Fruit fly (Drosophila melanogaster) whole organism, embryonic: ENCODE results near the gene Ptp69D.

ENCODE experiments used
- Ada2b ChIP-seq: fragments of 200-800 bp; sonication (Bioruptor generic); IDR thresholded peaks from 2 replicates; pipeline ENCODE4 v1.3.6; 2022; ENCODE audit warnings: missing biosample characterization, missing genetic modification characterization
- Blimp-1 ChIP-seq: fragments of 200-800 bp; sonication (Bioruptor generic); optimal IDR thresholded peaks from 3 replicates; lab custom pipeline; 2018; ENCODE audit warnings: missing biosample characterization, missing genetic modification characterization, mild to moderate bottlenecking, moderate library complexity, missing genetic modification reagents
- CG10267 ChIP-seq: fragments of 200-800 bp; sonication (Bioruptor generic); optimal IDR thresholded peaks from 2 replicates; lab custom pipeline; 2018; ENCODE audit warnings: missing biosample characterization, mild to moderate bottlenecking, missing genetic modification characterization, moderate library complexity
- CG10321 ChIP-seq: fragments of 200-800 bp; sonication (Bioruptor generic); IDR thresholded peaks from 2 replicates; pipeline ENCODE4 v1.3.6; 2022; ENCODE audit warnings: missing biosample characterization, missing genetic modification characterization
- CG12236 ChIP-seq: fragments of 200-800 bp; sonication (Bioruptor generic); optimal IDR thresholded peaks from 2 replicates; lab custom pipeline; 2016; ENCODE audit warnings: missing biosample characterization, missing genetic modification characterization
- CG12299 ChIP-seq: fragments of 200-800 bp; sonication (Bioruptor generic); optimal IDR thresholded peaks from 2 replicates; lab custom pipeline; 2018; ENCODE audit warnings: missing biosample characterization, mild to moderate bottlenecking, missing genetic modification characterization
- CG12659 ChIP-seq: fragments of 200-800 bp; sonication (Bioruptor generic); optimal IDR thresholded peaks from 3 replicates; lab custom pipeline; 2017; ENCODE audit warnings: mild to moderate bottlenecking, missing biosample characterization, missing genetic modification reagents, missing genetic modification characterization
- CG13624 ChIP-seq: fragments of 200-800 bp; sonication (Bioruptor generic); optimal IDR thresholded peaks from 2 replicates; lab custom pipeline; 2016; ENCODE audit warnings: missing biosample characterization, missing genetic modification characterization
- CG15514 ChIP-seq: fragments of 200-800 bp; sonication (Bioruptor generic); optimal IDR thresholded peaks from 3 replicates; lab custom pipeline; 2017; ENCODE audit warnings: missing biosample characterization, missing genetic modification characterization, mild to moderate bottlenecking, moderate library complexity, missing genetic modification reagents
- CG18764 ChIP-seq: fragments of 200-800 bp; sonication (Bioruptor generic); optimal IDR thresholded peaks from 3 replicates; lab custom pipeline; 2016; ENCODE audit warnings: missing biosample characterization, missing genetic modification characterization
- CG2202 ChIP-seq: fragments of 200-800 bp; sonication (Bioruptor generic); optimal IDR thresholded peaks from 2 replicates; lab custom pipeline; 2018; ENCODE audit warnings: missing biosample characterization, mild to moderate bottlenecking, missing genetic modification characterization
- CG42726 ChIP-seq: fragments of 200-800 bp; sonication (Bioruptor generic); IDR thresholded peaks from 2 replicates; pipeline ENCODE4 v1.3.6; 2022; ENCODE audit warnings: missing biosample characterization, missing genetic modification characterization; ENCODE audit not compliant: partially characterized antibody
- CG4424 ChIP-seq: fragments of 200-800 bp; sonication (Bioruptor generic); optimal IDR thresholded peaks from 3 replicates; lab custom pipeline; 2016; ENCODE audit warnings: missing biosample characterization, missing genetic modification characterization
- CG4707 ChIP-seq: fragments of 200-800 bp; sonication (Bioruptor generic); optimal IDR thresholded peaks from 2 replicates; lab custom pipeline; 2018; ENCODE audit warnings: missing biosample characterization, mild to moderate bottlenecking, missing genetic modification characterization, moderate library complexity
- CG6254 ChIP-seq: fragments of 200-800 bp; sonication (Bioruptor generic); optimal IDR thresholded peaks from 3 replicates; lab custom pipeline; 2017; ENCODE audit warnings: mild to moderate bottlenecking, missing biosample characterization, missing genetic modification reagents, missing genetic modification characterization
- CG8924 ChIP-seq: fragments of 200-800 bp; optimal IDR thresholded peaks from 3 replicates; lab custom pipeline; 2019; ENCODE audit warnings: missing biosample characterization, mild to moderate bottlenecking, missing genetic modification characterization, moderate library complexity
- CG9817 ChIP-seq: fragments of 200-800 bp; sonication (Bioruptor generic); optimal IDR thresholded peaks from 2 replicates; lab custom pipeline; 2018; ENCODE audit warnings: missing biosample characterization, mild to moderate bottlenecking, missing genetic modification characterization, moderate library complexity
- Dad ChIP-seq: fragments of 200-800 bp; sonication (Bioruptor generic); optimal IDR thresholded peaks from 3 replicates; lab custom pipeline; 2016; ENCODE audit warnings: missing biosample characterization, missing genetic modification characterization
- Deaf1 ChIP-seq: fragments of 200-800 bp; optimal IDR thresholded peaks from 3 replicates; lab custom pipeline; 2019; ENCODE audit warnings: missing biosample characterization, mild to moderate bottlenecking, missing genetic modification characterization, moderate library complexity
- Dip2 ChIP-seq: fragments of 200-800 bp; sonication (Bioruptor generic); IDR thresholded peaks from 2 replicates; pipeline ENCODE4 v1.3.6; 2022; ENCODE audit warnings: missing biosample characterization, missing genetic modification characterization
- Dref ChIP-seq: fragments of 200-800 bp; sonication (Bioruptor generic); IDR thresholded peaks from 2 replicates; pipeline ENCODE4 v1.3.6; 2022; ENCODE audit warnings: missing biosample characterization, missing genetic modification characterization
- Eip74EF ChIP-seq, 2 experiments: fragments of 200-800 bp in 1 of 2; fragments of >200 bp in 1 of 2; sonication (Bioruptor generic) in 1 of 2; optimal IDR thresholded peaks; 2 replicates each; lab custom pipeline; 2017 to 2019; ENCODE audit warnings: missing biosample characterization in 2 of 2, missing genetic modification characterization in 2 of 2, mild to moderate bottlenecking in 1 of 2, moderate library complexity in 1 of 2
- Gsc ChIP-seq: fragments of 200-800 bp; sonication (Bioruptor generic); IDR thresholded peaks from 2 replicates; pipeline ENCODE4 v1.3.6; 2022; ENCODE audit warnings: missing biosample characterization, missing genetic modification characterization
- MBD-R2 ChIP-seq: fragments of 200-800 bp; sonication (Bioruptor generic); IDR thresholded peaks from 2 replicates; pipeline ENCODE4 v1.3.6; 2022; ENCODE audit warnings: missing biosample characterization, missing genetic modification characterization
- MTF-1 ChIP-seq: fragments of 200-800 bp; sonication (Bioruptor generic); optimal IDR thresholded peaks from 2 replicates; lab custom pipeline; 2018; ENCODE audit warnings: missing biosample characterization, mild to moderate bottlenecking, missing genetic modification characterization, borderline replicate concordance
- Med ChIP-seq: fragments of 200-800 bp; sonication (Bioruptor generic); peaks from one replicate; lab custom pipeline; 2016; ENCODE audit warnings: missing biosample characterization, missing genetic modification characterization, mild to moderate bottlenecking, inconsistent platforms, moderate library complexity
- Mrtf ChIP-seq: fragments of 200-800 bp; sonication (Bioruptor generic); IDR thresholded peaks from 3 replicates; pipeline ENCODE4 v1.3.6; 2022; ENCODE audit warnings: missing biosample characterization, missing genetic modification characterization
- NFAT ChIP-seq: fragments of 200-800 bp; sonication (Bioruptor generic); IDR thresholded peaks from 2 replicates; pipeline ENCODE4 v1.3.6; 2022; ENCODE audit warnings: missing biosample characterization, missing genetic modification characterization
- Rfx ChIP-seq: fragments of 200-800 bp; sonication (Bioruptor generic); IDR thresholded peaks from 2 replicates; pipeline ENCODE4 v1.3.6; 2022; ENCODE audit warnings: missing biosample characterization, missing genetic modification characterization
- Sin3A ChIP-seq: fragments of >200 bp; optimal IDR thresholded peaks from 2 replicates; lab custom pipeline; 2018
- Six4 ChIP-seq: fragments of 200-800 bp; sonication (Bioruptor generic); optimal IDR thresholded peaks from 2 replicates; lab custom pipeline; 2016; ENCODE audit warnings: missing biosample characterization, missing genetic modification characterization
- br ChIP-seq: fragments of >200 bp; optimal IDR thresholded peaks from 2 replicates; lab custom pipeline; 2017
- cas ChIP-seq: fragments of 200-800 bp; sonication (Bioruptor generic); IDR thresholded peaks from 2 replicates; pipeline ENCODE4 v1.3.6; 2022; ENCODE audit warnings: missing biosample characterization, missing genetic modification characterization
- cg ChIP-seq: fragments of 200-800 bp; sonication (Bioruptor generic); optimal IDR thresholded peaks from 3 replicates; lab custom pipeline; 2019; ENCODE audit warnings: missing biosample characterization, mild to moderate bottlenecking, missing genetic modification characterization, moderate library complexity
- crp ChIP-seq, 2 experiments: fragments of 200-800 bp; sonication (Bioruptor generic); optimal IDR thresholded peaks; 2 replicates in 1 of 2; 3 replicates in 1 of 2; lab custom pipeline; 2017; ENCODE audit warnings: missing biosample characterization in 2 of 2, missing genetic modification characterization in 2 of 2, mild to moderate bottlenecking in 1 of 2, moderate library complexity in 1 of 2
- da ChIP-seq: fragments of 200-800 bp; sonication (Bioruptor generic); optimal IDR thresholded peaks from 2 replicates; lab custom pipeline; 2016; ENCODE audit warnings: missing biosample characterization, missing genetic modification characterization
- dan ChIP-seq: fragments of 200-800 bp; sonication (Bioruptor generic); IDR thresholded peaks from 2 replicates; pipeline ENCODE4 v1.3.6; 2022; ENCODE audit warnings: missing biosample characterization, missing genetic modification characterization
- disco-r ChIP-seq: fragments of 200-800 bp; sonication (Bioruptor generic); optimal IDR thresholded peaks from 2 replicates; lab custom pipeline; 2016; ENCODE audit warnings: missing biosample characterization, missing genetic modification characterization
- dpn ChIP-seq, 2 experiments: fragments of 200-800 bp; sonication (Bioruptor generic); optimal IDR thresholded peaks; 3 replicates each; lab custom pipeline; 2016; ENCODE audit warnings: missing biosample characterization in 2 of 2, missing genetic modification characterization in 2 of 2
- fu2 ChIP-seq: fragments of 200-800 bp; sonication (Bioruptor generic); optimal IDR thresholded peaks from 2 replicates; lab custom pipeline; 2016; ENCODE audit warnings: missing biosample characterization, missing genetic modification characterization
- hb ChIP-seq: fragments of 200-800 bp; sonication (Bioruptor generic); IDR thresholded peaks from 3 replicates; pipeline ENCODE4 v1.3.6; 2022; ENCODE audit warnings: missing biosample characterization, missing genetic modification characterization; ENCODE audit not compliant: partially characterized antibody
- hbn ChIP-seq: fragments of 200-800 bp; sonication (Bioruptor generic); IDR thresholded peaks from 2 replicates; pipeline ENCODE4 v1.3.6; 2022; ENCODE audit warnings: missing biosample characterization, missing genetic modification characterization; ENCODE audit not compliant: partially characterized antibody
- insv ChIP-seq, 2 experiments: fragments of 200-800 bp; sonication (Bioruptor generic); optimal IDR thresholded peaks; 3 replicates each; lab custom pipeline; 2016 to 2018; ENCODE audit warnings: missing biosample characterization in 2 of 2, missing genetic modification characterization in 2 of 2
- jigr1 ChIP-seq: fragments of 200-800 bp; sonication (Bioruptor generic); IDR thresholded peaks from 3 replicates; pipeline ENCODE4 v1.3.6; 2022; ENCODE audit warnings: missing biosample characterization, missing genetic modification characterization
- mld ChIP-seq: fragments of 200-800 bp; sonication (Bioruptor generic); IDR thresholded peaks from 3 replicates; pipeline ENCODE4 v1.3.6; 2022; ENCODE audit warnings: missing biosample characterization, missing genetic modification characterization; ENCODE audit not compliant: partially characterized antibody
- peb ChIP-seq: fragments of 200-800 bp; sonication (Bioruptor generic); IDR thresholded peaks from 2 replicates; pipeline ENCODE4 v1.3.6; 2022; ENCODE audit warnings: missing biosample characterization, missing genetic modification characterization
- pros ChIP-seq: fragments of 200-800 bp; sonication (Bioruptor generic); optimal IDR thresholded peaks from 3 replicates; lab custom pipeline; 2019; ENCODE audit warnings: missing biosample characterization, mild to moderate bottlenecking, missing genetic modification characterization, moderate library complexity
- repo ChIP-seq: fragments of 200-800 bp; sonication (Bioruptor generic); optimal IDR thresholded peaks from 2 replicates; lab custom pipeline; 2016; ENCODE audit warnings: missing biosample characterization, missing genetic modification characterization
- salm ChIP-seq: fragments of 200-800 bp; sonication (Bioruptor generic); optimal IDR thresholded peaks from 2 replicates; lab custom pipeline; 2018; ENCODE audit warnings: missing biosample characterization, mild to moderate bottlenecking, missing genetic modification characterization
- schlank ChIP-seq: fragments of 200-800 bp; sonication (Bioruptor generic); optimal IDR thresholded peaks from 2 replicates; lab custom pipeline; 2018; ENCODE audit warnings: missing biosample characterization, mild to moderate bottlenecking, missing genetic modification characterization
- sqz ChIP-seq: fragments of 200-800 bp; sonication (Bioruptor generic); optimal IDR thresholded peaks from 3 replicates; lab custom pipeline; 2018; ENCODE audit warnings: missing biosample characterization, mild to moderate bottlenecking, missing genetic modification characterization
- tio ChIP-seq: fragments of 200-800 bp; sonication (Bioruptor generic); optimal IDR thresholded peaks from 2 replicates; lab custom pipeline; 2017; ENCODE audit warnings: missing biosample characterization, missing genetic modification characterization, inconsistent platforms

The Ptp69D gene

DNA sequence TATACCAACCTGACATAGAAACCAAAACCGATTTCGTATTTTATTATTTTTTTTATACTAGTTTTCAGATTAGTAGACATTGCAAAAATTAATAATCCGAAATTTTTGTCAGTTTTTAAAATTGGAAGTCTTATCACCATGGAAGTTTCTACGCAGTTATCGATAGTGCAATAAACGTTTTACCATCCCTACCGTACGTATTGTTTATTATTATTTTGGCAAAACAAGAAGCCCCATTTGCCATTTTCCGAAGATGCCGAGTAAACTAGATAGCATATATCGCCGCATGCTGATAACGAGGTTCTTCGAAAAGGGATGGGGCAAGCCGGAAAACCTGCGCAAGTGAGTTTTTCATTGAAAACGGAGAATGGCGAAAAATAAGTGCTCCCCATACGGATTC is 6.9 kb downstream of the Ptp69D start, which contains the start of gene CG32112 (continued):
- TF ChIP-seq MTF-1 (GFP tag; lab: Kevin White, UChicago) (no peak), Dad (GFP tag; lab: Kevin White, UChicago) (no peak), tio (no peak), Gsc (GFP tag; lab: Robert Waterston, UW) (no peak), CG12236 (GFP tag; lab: Kevin White, UChicago) (no peak), disco-r (GFP tag; lab: Kevin White, UChicago) (no peak), salm (tag; lab: Kevin White, UChicago) (no peak), CG4707 (GFP tag; lab: Kevin White, UChicago) (no peak), Blimp-1 (GFP tag; lab: Kevin White, UChicago) (no peak), Dref (no peak; the same call in 1 of the 2 replicates), NFAT (no peak), Ada2b (GFP tag; lab: Robert Waterston, UW) (no peak), pros (GFP tag; lab: Kevin White, UChicago) (no peak), CG10267 (tag; lab: Kevin White, UChicago) (peak; percentile 40), hbn (peak; percentile 66), dpn (GFP tag; optimal IDR thresholded peaks at IDR 0.05; lab: Kevin White, UChicago) (no peak), hb (no peak), Sin3A (no peak), CG12659 (GFP tag; lab: Kevin White, UChicago) (peak; percentile 57), Dip2 (no peak), Six4 (GFP tag; lab: Kevin White, UChicago) (no peak), CG4424 (GFP tag; lab: Kevin White, UChicago) (no peak), CG13624 (GFP tag; lab: Kevin White, UChicago) (no peak), cg (GFP tag; lab: Kevin White, UChicago) (no peak), repo (no peak), crp (GFP tag; optimal IDR thresholded peaks at IDR 0.05; lab: Kevin White, UChicago) (no peak), Deaf1 (tag; lab: Kevin White, UChicago) (no peak), CG9817 (no peak), fu2 (GFP tag; lab: Kevin White, UChicago) (no peak), CG10321 (no peak), CG18764 (peak; percentile 36), da (GFP tag; lab: Kevin White, UChicago) (no peak), sqz (GFP tag; lab: Kevin White, UChicago) (no peak), MBD-R2 (GFP tag; lab: Robert Waterston, UW) (peak; percentile 64), Rfx (no peak), Med (GFP tag; lab: Kevin White, UChicago) (peak; percentile 52), CG42726 (GFP tag; lab: Robert Waterston, UW) (no peak), insv (GFP tag; optimal IDR thresholded peaks at IDR 0.05; lab: Kevin White, UChicago) (no peak), peb (no peak), br (no peak), dan (GFP tag; lab: Robert Waterston, UW) (no peak), jigr1 (GFP tag; lab: Robert Waterston, UW) (no peak), CG12299 (tag; lab: Kevin White, UChicago) (no peak), cas (no peak), Mrtf (GFP tag; lab: Robert Waterston, UW) (no peak), Eip74EF (GFP tag; optimal IDR thresholded peaks at IDR 0.05; lab: Kevin White, UChicago) (no peak), mld (GFP tag; lab: Robert Waterston, UW) (no peak), CG2202 (tag; lab: Kevin White, UChicago) (no peak), schlank (tag; lab: Kevin White, UChicago) (no peak), CG6254 (GFP tag; lab: Kevin White, UChicago) (no peak), CG8924 (tag; lab: Kevin White, UChicago) (no peak), CG15514 (no peak)
